Worm (Caenorhabditis elegans) whole organism, early embryonic: ENCODE data around the gene ZC262.7.

ENCODE experiments used
- B0310.2 ChIP-seq: sonication (generic microtip); optimal IDR thresholded peaks from 2 replicates; lab custom pipeline; 2016; ENCODE audit warnings: mild to moderate bottlenecking, missing genetic modification characterization, missing compliant biosample characterization
- F13C5.2 ChIP-seq: sonication (generic microtip); optimal IDR thresholded peaks from 2 replicates; lab custom pipeline; 2017; ENCODE audit warnings: mild to moderate bottlenecking, missing genetic modification characterization, inconsistent platforms, missing compliant biosample characterization
- aly-1 ChIP-seq: sonication (generic microtip); optimal IDR thresholded peaks from 2 replicates; lab custom pipeline; 2016; ENCODE audit warnings: missing genetic modification characterization, missing compliant biosample characterization
- ama-1 ChIP-seq: fragments of 150-350 bp; optimal IDR thresholded peaks from 2 replicates; lab custom pipeline; 2014
- ceh-13 ChIP-seq: fragments of 200-800 bp; sonication (Bioruptor generic); optimal IDR thresholded peaks from 2 replicates; lab custom pipeline; 2018; ENCODE audit warnings: mild to moderate bottlenecking, missing genetic modification characterization, missing compliant biosample characterization
- ceh-36 ChIP-seq: sonication (generic microtip); optimal IDR thresholded peaks from 2 replicates; lab custom pipeline; 2016; ENCODE audit warnings: missing genetic modification characterization, inconsistent platforms, missing compliant biosample characterization
- ets-7 ChIP-seq: sonication (generic microtip); optimal IDR thresholded peaks from 2 replicates; lab custom pipeline; 2016; ENCODE audit warnings: missing genotype, missing genetic modification characterization, missing compliant biosample characterization
- flt-1 ChIP-seq: fragments of 200-800 bp; sonication (Bioruptor generic); IDR thresholded peaks from 2 replicates; pipeline ENCODE4 v1.3.6; 2022; ENCODE audit warnings: missing genetic modification characterization, missing compliant biosample characterization
- hmbx-1 ChIP-seq: sonication (generic microtip); optimal IDR thresholded peaks from 2 replicates; lab custom pipeline; 2016; ENCODE audit warnings: mild to moderate bottlenecking, missing genetic modification characterization, missing compliant biosample characterization
- hmg-4 ChIP-seq: fragments of 200-800 bp; sonication (Bioruptor generic); optimal IDR thresholded peaks from 2 replicates; lab custom pipeline; 2018; ENCODE audit warnings: mild to moderate bottlenecking, missing genetic modification characterization, missing compliant biosample characterization
- hnd-1 ChIP-seq: sonication (generic microtip); optimal IDR thresholded peaks from 2 replicates; lab custom pipeline; 2016; ENCODE audit warnings: missing genetic modification characterization, missing compliant biosample characterization
- pes-1 ChIP-seq: fragments of 200-800 bp; sonication (Bioruptor generic); IDR thresholded peaks from 2 replicates; pipeline ENCODE4 v1.3.6; 2022; ENCODE audit warnings: missing genetic modification reagents, missing genetic modification characterization, missing compliant biosample characterization
- scrt-1 ChIP-seq: fragments of 200-800 bp; sonication (Bioruptor generic); IDR thresholded peaks from 2 replicates; pipeline ENCODE4 v1.3.6; 2022; ENCODE audit warnings: missing genetic modification characterization, missing compliant biosample characterization
- sea-1 ChIP-seq: fragments of 200-800 bp; sonication (Bioruptor generic); conservative IDR thresholded peaks from 2 replicates; pipeline ENCODE4 v1.3.6; 2022; ENCODE audit warnings: missing genetic modification characterization, missing compliant biosample characterization
- tbx-11 ChIP-seq: fragments of 200-800 bp; sonication (Bioruptor generic); IDR thresholded peaks from 2 replicates; pipeline ENCODE4 v1.3.6; 2022; ENCODE audit warnings: missing genetic modification characterization, missing compliant biosample characterization
- tbx-37 ChIP-seq: fragments of 200-800 bp; sonication (Bioruptor generic); conservative IDR thresholded peaks from 2 replicates; pipeline ENCODE4 v1.3.6; 2022; ENCODE audit warnings: missing genetic modification reagents, missing genetic modification characterization, missing compliant biosample characterization
- tra-4 ChIP-seq: sonication (generic microtip); optimal IDR thresholded peaks from 2 replicates; lab custom pipeline; 2017; ENCODE audit warnings: missing genetic modification characterization, missing compliant biosample characterization

ZC262.7 gene

ce11 chrIII:8299078-8299587 is 45.0 kb downstream of the ZC262.7 start:
- TF ChIP-seq scrt-1 (GFP tag; lab: Robert Waterston, UW) (no peak), aly-1 (tag; lab: Kevin White, UChicago) (no peak), B0310.2 (tag; lab: Kevin White, UChicago) (no peak), tra-4 (tag; lab: Kevin White, UChicago) (no peak), hnd-1 (tag; lab: Kevin White, UChicago) (no peak), ama-1 (lab: Kevin White, UChicago) (no peak), hmg-4 (GFP tag; lab: Kevin White, UChicago) (no peak), hmbx-1 (no peak), ceh-36 (no peak), pes-1 (GFP tag; lab: Robert Waterston, UW) (no peak), sea-1 (GFP tag; lab: Robert Waterston, UW) (no peak), tbx-11 (GFP tag; lab: Robert Waterston, UW) (no peak), flt-1 (no peak), F13C5.2 (tag; lab: Kevin White, UChicago) (no peak), tbx-37 (GFP tag; lab: Robert Waterston, UW) (no peak), ceh-13 (GFP tag; lab: Kevin White, UChicago) (no peak), ets-7 (tag; lab: Kevin White, UChicago) (no peak)

- TF ChIP-seq pes-1 (GFP tag; lab: Robert Waterston, UW) (peak; percentile 38; the same call in 1 of the 2 replicates), ets-7 (tag; lab: Kevin White, UChicago) (peak; percentile 95), hnd-1 (tag; lab: Kevin White, UChicago) (no peak), hmg-4 (GFP tag; lab: Kevin White, UChicago) (peak; percentile 30)
Observed at ce11 chrIII:8298216-8298920, 45.8 kb downstream of the ZC262.7 start.
